Fruit fly (Drosophila melanogaster) whole organism, adult: ENCODE results near the gene CG9609.

ENCODE experiments used
- CG11617 ChIP-seq: fragments of 200-800 bp; sonication (Bioruptor generic); optimal IDR thresholded peaks from 2 replicates; lab custom pipeline; 2017; ENCODE audit warnings: mild to moderate bottlenecking, missing biosample characterization, missing genetic modification reagents, missing genetic modification characterization
- CG33017 ChIP-seq: fragments of 200-800 bp; sonication (Bioruptor generic); optimal IDR thresholded peaks from 2 replicates; lab custom pipeline; 2018; ENCODE audit warnings: missing biosample characterization, mild to moderate bottlenecking, missing genetic modification characterization, moderate library complexity
- CG7101 ChIP-seq: fragments of 200-800 bp; sonication (Bioruptor generic); optimal IDR thresholded peaks from 2 replicates; lab custom pipeline; 2018; ENCODE audit warnings: missing biosample characterization, mild to moderate bottlenecking, missing genetic modification characterization, moderate library complexity
- Mnt ChIP-seq: fragments of 200-800 bp; sonication (Bioruptor generic); optimal IDR thresholded peaks from 2 replicates; lab custom pipeline; 2016; ENCODE audit warnings: missing biosample characterization, mild to moderate bottlenecking, missing genetic modification characterization
- kay ChIP-seq: fragments of 200-800 bp; sonication (Bioruptor generic); peaks from one replicate; lab custom pipeline; 2016; ENCODE audit warnings: missing biosample characterization, missing genetic modification characterization, borderline replicate concordance

dm6 chrX:16778138-16778672 is 8.6 kb downstream of the CG9609 start:
- TF ChIP-seq CG7101 (tag; lab: Kevin White, UChicago) (no peak), kay (GFP tag; lab: Kevin White, UChicago) (peak; percentile 48), CG11617 (GFP tag; lab: Kevin White, UChicago) (no peak), CG33017 (no peak), Mnt (GFP tag; lab: Kevin White, UChicago) (no peak)
